Worm (Caenorhabditis elegans) whole organism, mixed stage, embryonic: Measurements from ENCODE around the gene pnp-1.
A peak's percentile ranks its signal among the peaks of the same experiment; 100 is the strongest.

Source experiments
- blmp-1 ChIP-seq: fragments of 150-350 bp; optimal IDR thresholded peaks from 2 replicates; lab custom pipeline; 2014; ENCODE audit warnings: missing biosample characterization, missing genetic modification characterization
- elt-1 ChIP-seq: sonication (generic microtip); optimal IDR thresholded peaks from 2 replicates; lab custom pipeline; 2017; ENCODE audit warnings: missing genetic modification characterization, mild to moderate bottlenecking, missing compliant biosample characterization, antibody characterized with exemption, moderate library complexity, borderline replicate concordance; ENCODE audit not compliant: insufficient read depth
- ham-2 ChIP-seq: fragments of 200-800 bp; sonication (Bioruptor generic); optimal IDR thresholded peaks from 2 replicates; lab custom pipeline; 2018; ENCODE audit warnings: mild to moderate bottlenecking, missing genetic modification characterization, missing compliant biosample characterization
- lin-13 ChIP-seq: fragments of 150-350 bp; optimal IDR thresholded peaks from 2 replicates; lab custom pipeline; 2014; ENCODE audit warnings: missing biosample characterization, missing genetic modification characterization
- nhr-12 ChIP-seq: fragments of 150-350 bp; optimal IDR thresholded peaks from 2 replicates; lab custom pipeline; 2014; ENCODE audit warnings: missing biosample characterization, missing genetic modification characterization
- nhr-76 ChIP-seq: sonication (generic microtip); optimal IDR thresholded peaks from 2 replicates; lab custom pipeline; 2017; ENCODE audit warnings: missing biosample characterization, missing genetic modification characterization
- pha-4 ChIP-seq: fragments of 150-350 bp; optimal IDR thresholded peaks from 2 replicates; lab custom pipeline; 2018; ENCODE audit warnings: missing biosample characterization, missing genetic modification reagents, missing genetic modification characterization
- sem-2 ChIP-seq: fragments of 200-800 bp; sonication (Bioruptor generic); optimal IDR thresholded peaks from 2 replicates; lab custom pipeline; 2018; ENCODE audit warnings: mild to moderate bottlenecking, missing genetic modification characterization, missing compliant biosample characterization
- snpc-4 ChIP-seq: fragments of 150-350 bp; optimal IDR thresholded peaks from 2 replicates; lab custom pipeline; 2014; ENCODE audit warnings: missing biosample characterization, missing genetic modification characterization
- sptf-1 ChIP-seq: sonication (generic microtip); optimal IDR thresholded peaks from 2 replicates; lab custom pipeline; 2017; ENCODE audit warnings: mild to moderate bottlenecking, missing genetic modification characterization, moderate library complexity, missing compliant biosample characterization
- unc-120 ChIP-seq: sonication (generic microtip); optimal IDR thresholded peaks from 2 replicates; lab custom pipeline; 2017; ENCODE audit warnings: missing genetic modification characterization, missing compliant biosample characterization; ENCODE audit not compliant: poor library complexity, severe bottlenecking
- unc-39 ChIP-seq: fragments of 150-350 bp; optimal IDR thresholded peaks from 2 replicates; lab custom pipeline; 2014; ENCODE audit warnings: missing biosample characterization, missing genetic modification characterization
- unc-62 ChIP-seq: fragments of 150-350 bp; optimal IDR thresholded peaks from 2 replicates; lab custom pipeline; 2014; ENCODE audit warnings: missing biosample characterization, missing genetic modification reagents, missing genetic modification characterization
- ztf-11 ChIP-seq: fragments of 150-350 bp; optimal IDR thresholded peaks from 2 replicates; lab custom pipeline; 2014; ENCODE audit warnings: missing biosample characterization, missing genetic modification characterization

DNA sequence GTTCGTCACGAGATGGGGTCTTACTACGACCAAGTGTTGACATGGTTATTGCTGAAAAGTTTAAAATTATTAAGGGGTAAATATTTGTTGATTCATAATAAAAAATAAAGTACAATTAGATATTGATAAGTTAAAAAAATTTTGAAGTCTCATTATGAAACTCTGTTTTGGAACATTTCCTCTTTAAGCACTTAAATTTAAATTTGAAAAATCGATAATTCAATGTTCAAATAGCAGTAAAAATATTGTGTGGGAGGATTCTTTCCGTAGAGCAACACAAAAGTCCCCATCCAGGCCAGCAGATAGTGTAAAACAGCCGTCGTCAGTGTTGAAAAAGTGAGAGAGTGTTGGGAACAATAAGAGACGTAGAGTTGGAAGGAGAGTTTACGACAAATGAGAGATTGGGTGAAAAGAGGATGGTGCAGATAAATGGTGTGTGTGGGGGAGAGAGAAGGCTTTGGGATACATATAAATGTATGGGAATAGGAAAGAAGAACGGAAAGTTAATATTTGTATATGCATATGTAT is 33.9 kb downstream of the pnp-1 start, which contains the start of gene pat-6:
- no peak for TF ChIP-seq snpc-4 (tag; lab: Kevin White, UChicago)
- TF ChIP-seq unc-120 (tag; lab: Kevin White, UChicago): peak; percentile 76
- TF ChIP-seq elt-1 (tag; lab: Kevin White, UChicago): no peak
- no peak for TF ChIP-seq nhr-76 (tag; lab: Kevin White, UChicago)
- TF ChIP-seq pha-4 (tag; lab: Kevin White, UChicago): no peak
- TF ChIP-seq sem-2 (GFP tag; lab: Kevin White, UChicago): no peak
- TF ChIP-seq unc-39 (tag; lab: Kevin White, UChicago): no peak
- TF ChIP-seq sptf-1 (tag; lab: Kevin White, UChicago): no peak
- peak; percentile 27 for TF ChIP-seq unc-62 (GFP tag; lab: Kevin White, UChicago)
- TF ChIP-seq lin-13: no peak
- no peak for TF ChIP-seq nhr-12
- TF ChIP-seq ztf-11 (tag; lab: Kevin White, UChicago): no peak
- no peak for TF ChIP-seq ham-2
- no peak for TF ChIP-seq blmp-1 (tag; lab: Kevin White, UChicago)
